Fruit fly (Drosophila melanogaster) whole organism, embryonic: ENCODE data around the gene CG16985.

Source experiments
- Awh ChIP-seq: fragments of 200-800 bp; sonication (Bioruptor generic); IDR thresholded peaks from 2 replicates; pipeline ENCODE4, ENCODE4 v1.3.6; 2022; ENCODE audit warnings: missing biosample characterization, missing genetic modification characterization
- CG10274 ChIP-seq: fragments of 200-800 bp; sonication (Bioruptor generic); optimal IDR thresholded peaks from 3 replicates; lab custom pipeline; 2017; ENCODE audit warnings: missing biosample characterization, mild to moderate bottlenecking, missing genetic modification characterization
- CG10543 ChIP-seq: fragments of 200-800 bp; sonication (Bioruptor generic); optimal IDR thresholded peaks from 3 replicates; lab custom pipeline; 2017; ENCODE audit warnings: missing biosample characterization, mild to moderate bottlenecking, missing genetic modification characterization, moderate library complexity
- CG10959 ChIP-seq: fragments of 200-800 bp; sonication (Bioruptor generic); IDR thresholded peaks from 2 replicates; pipeline ENCODE4 v1.3.6; 2022; ENCODE audit warnings: missing biosample characterization, missing genetic modification characterization
- CG12155 ChIP-seq: fragments of 200-800 bp; sonication (Bioruptor generic); optimal IDR thresholded peaks from 3 replicates; lab custom pipeline; 2016; ENCODE audit warnings: missing biosample characterization, missing genetic modification characterization
- CG13287 ChIP-seq: fragments of 200-800 bp; sonication (Bioruptor generic); IDR thresholded peaks from 2 replicates; pipeline ENCODE4 v1.3.6; 2022; ENCODE audit warnings: missing biosample characterization, missing genetic modification characterization; ENCODE audit not compliant: partially characterized antibody
- CG14441 ChIP-seq: fragments of 200-800 bp; sonication (Bioruptor generic); IDR thresholded peaks from 2 replicates; pipeline ENCODE4 v1.3.6; 2022; ENCODE audit warnings: missing biosample characterization, missing genetic modification characterization
- CG14860 ChIP-seq: fragments of 200-800 bp; sonication (Bioruptor generic); IDR thresholded peaks from 3 replicates; pipeline ENCODE4 v1.3.6; 2022; ENCODE audit warnings: missing biosample characterization, missing genetic modification characterization; ENCODE audit not compliant: partially characterized antibody
- CG15269 ChIP-seq: fragments of 200-800 bp; sonication (Bioruptor generic); optimal IDR thresholded peaks from 2 replicates; lab custom pipeline; 2018; ENCODE audit warnings: missing biosample characterization, mild to moderate bottlenecking, missing genetic modification characterization, moderate library complexity
- CG16863 ChIP-seq: fragments of 200-800 bp; sonication (Bioruptor generic); optimal IDR thresholded peaks from 3 replicates; lab custom pipeline; 2016; ENCODE audit warnings: missing biosample characterization, missing genetic modification characterization
- CG17829 ChIP-seq: fragments of 200-800 bp; optimal IDR thresholded peaks from 2 replicates; lab custom pipeline; 2019; ENCODE audit warnings: missing biosample characterization, mild to moderate bottlenecking, missing genetic modification characterization, moderate library complexity
- CG1832 ChIP-seq: fragments of 200-800 bp; sonication (Bioruptor generic); optimal IDR thresholded peaks from 2 replicates; lab custom pipeline; 2017; ENCODE audit warnings: missing biosample characterization, mild to moderate bottlenecking, missing genetic modification characterization, inconsistent platforms
- CG18599 ChIP-seq: fragments of 200-800 bp; sonication (Bioruptor generic); optimal IDR thresholded peaks from 3 replicates; lab custom pipeline; 2017; ENCODE audit warnings: missing biosample characterization, missing genetic modification characterization, mild to moderate bottlenecking, moderate library complexity, missing genetic modification reagents
- CG18764 ChIP-seq: fragments of 200-800 bp; sonication (Bioruptor generic); optimal IDR thresholded peaks from 3 replicates; lab custom pipeline; 2016; ENCODE audit warnings: missing biosample characterization, missing genetic modification characterization
- CG32532 ChIP-seq: fragments of 200-800 bp; sonication (Bioruptor generic); IDR thresholded peaks from 2 replicates; pipeline ENCODE4 v1.3.6; 2022; ENCODE audit warnings: missing biosample characterization, missing genetic modification characterization
- CG34224 ChIP-seq: fragments of 200-800 bp; sonication (Bioruptor generic); IDR thresholded peaks from 3 replicates; pipeline ENCODE4 v1.3.6; 2022; ENCODE audit warnings: missing biosample characterization, missing genetic modification characterization; ENCODE audit not compliant: partially characterized antibody
- CG3726 ChIP-seq: fragments of 200-800 bp; sonication (Bioruptor generic); IDR thresholded peaks from 3 replicates; pipeline ENCODE4, ENCODE4 v1.3.6; 2022; ENCODE audit warnings: missing biosample characterization, missing genetic modification characterization
- CG5180 ChIP-seq: fragments of 200-800 bp; sonication (Bioruptor generic); optimal IDR thresholded peaks from 3 replicates; lab custom pipeline; 2017; ENCODE audit warnings: missing biosample characterization, missing genetic modification characterization, mild to moderate bottlenecking, moderate library complexity, missing genetic modification reagents
- CG6813 ChIP-seq: fragments of 200-800 bp; sonication (Bioruptor generic); optimal IDR thresholded peaks from 2 replicates; lab custom pipeline; 2017; ENCODE audit warnings: missing biosample characterization, missing genetic modification characterization, mild to moderate bottlenecking, moderate library complexity, missing genetic modification reagents
- CG8290 ChIP-seq, 3 experiments: fragments of 200-800 bp; sonication (Bioruptor generic); optimal IDR thresholded peaks; 2 replicates each; lab custom pipeline; 2016 to 2019; ENCODE audit warnings: missing biosample characterization in 3 of 3, missing genetic modification characterization in 3 of 3, mild to moderate bottlenecking in 2 of 3, moderate library complexity in 1 of 3
- CG8388 ChIP-seq: fragments of 200-800 bp; sonication (Bioruptor generic); optimal IDR thresholded peaks from 2 replicates; lab custom pipeline; 2019; ENCODE audit warnings: missing biosample characterization, mild to moderate bottlenecking, missing genetic modification characterization, moderate library complexity
- Deaf1 ChIP-seq: fragments of 200-800 bp; optimal IDR thresholded peaks from 3 replicates; lab custom pipeline; 2019; ENCODE audit warnings: missing biosample characterization, mild to moderate bottlenecking, missing genetic modification characterization, moderate library complexity
- Drgx ChIP-seq: fragments of 200-800 bp; sonication (Bioruptor generic); IDR thresholded peaks from 2 replicates; pipeline ENCODE4 v1.3.6; 2022; ENCODE audit warnings: missing biosample characterization, missing genetic modification characterization
- Gsc ChIP-seq: fragments of 200-800 bp; sonication (Bioruptor generic); IDR thresholded peaks from 2 replicates; pipeline ENCODE4 v1.3.6; 2022; ENCODE audit warnings: missing biosample characterization, missing genetic modification characterization
- Gug ChIP-seq: fragments of 200-800 bp; sonication (Bioruptor generic); IDR thresholded peaks from 4 replicates; pipeline ENCODE4 v1.3.6; 2022; ENCODE audit warnings: missing biosample characterization, missing genetic modification characterization
- Hr51 ChIP-seq, 2 experiments: fragments of 200-800 bp; sonication (Bioruptor generic); optimal IDR thresholded peaks; 2 replicates in 1 of 2; 3 replicates in 1 of 2; lab custom pipeline; 2016 to 2018; ENCODE audit warnings: missing biosample characterization in 2 of 2, missing genetic modification characterization in 2 of 2, mild to moderate bottlenecking in 1 of 2, moderate library complexity in 1 of 2
- Lpt ChIP-seq: fragments of >200 bp; optimal IDR thresholded peaks from 2 replicates; lab custom pipeline; 2018; ENCODE audit warnings: missing biosample characterization, missing genetic modification characterization
- NFAT ChIP-seq: fragments of 200-800 bp; sonication (Bioruptor generic); IDR thresholded peaks from 2 replicates; pipeline ENCODE4 v1.3.6; 2022; ENCODE audit warnings: missing biosample characterization, missing genetic modification characterization
- Ptx1 ChIP-seq: fragments of 200-800 bp; sonication (Bioruptor generic); IDR thresholded peaks from 2 replicates; pipeline ENCODE4 v1.3.6; 2022; ENCODE audit warnings: missing biosample characterization, missing genetic modification characterization
- Rx ChIP-seq: fragments of 200-800 bp; sonication (Bioruptor generic); IDR thresholded peaks from 2 replicates; pipeline ENCODE4 v1.3.6; 2022; ENCODE audit warnings: missing biosample characterization, missing genetic modification characterization
- Scr ChIP-seq: fragments of 200-800 bp; sonication (Bioruptor generic); IDR thresholded peaks from 2 replicates; pipeline ENCODE4 v1.3.6; 2022; ENCODE audit warnings: missing biosample characterization, missing genetic modification characterization; ENCODE audit not compliant: partially characterized antibody
- Sox102F ChIP-seq: fragments of 200-800 bp; sonication (Bioruptor generic); optimal IDR thresholded peaks from 2 replicates; lab custom pipeline; 2018; ENCODE audit warnings: missing biosample characterization, mild to moderate bottlenecking, missing genetic modification characterization, moderate library complexity
- Spps ChIP-seq: fragments of 200-800 bp; sonication (Bioruptor generic); optimal IDR thresholded peaks from 2 replicates; lab custom pipeline; 2018; ENCODE audit warnings: missing biosample characterization, mild to moderate bottlenecking, missing genetic modification characterization
- cad ChIP-seq: fragments of >200 bp; optimal IDR thresholded peaks from 2 replicates; lab custom pipeline; 2017; ENCODE audit warnings: missing biosample characterization, missing genetic modification characterization
- ci ChIP-seq: fragments of 200-800 bp; sonication (Bioruptor generic); IDR thresholded peaks from 3 replicates; pipeline ENCODE4 v1.3.6; 2022; ENCODE audit warnings: missing biosample characterization, missing genetic modification characterization
- crol ChIP-seq: fragments of 200-800 bp; sonication (Bioruptor generic); IDR thresholded peaks from 2 replicates; pipeline ENCODE4 v1.3.6; 2022; ENCODE audit warnings: missing biosample characterization, missing genetic modification characterization
- danr ChIP-seq: fragments of 200-800 bp; sonication (Bioruptor generic); IDR thresholded peaks from 2 replicates; pipeline ENCODE4 v1.3.6; 2022; ENCODE audit warnings: missing biosample characterization, missing genetic modification characterization
- ken ChIP-seq: fragments of 200-800 bp; sonication (Bioruptor generic); IDR thresholded peaks from 3 replicates; pipeline ENCODE4 v1.3.6; 2022; ENCODE audit warnings: missing biosample characterization, missing genetic modification characterization
- kni ChIP-seq: fragments of 200-800 bp; sonication (Bioruptor generic); optimal IDR thresholded peaks from 3 replicates; lab custom pipeline; 2017; ENCODE audit warnings: mild to moderate bottlenecking, missing biosample characterization, missing genetic modification reagents, missing genetic modification characterization
- mam ChIP-seq: fragments of 200-800 bp; sonication (Bioruptor generic); optimal IDR thresholded peaks from 3 replicates; lab custom pipeline; 2016; ENCODE audit warnings: missing biosample characterization, missing genetic modification characterization
- nau ChIP-seq: fragments of 200-800 bp; sonication (Bioruptor generic); optimal IDR thresholded peaks from 3 replicates; lab custom pipeline; 2017; ENCODE audit warnings: missing biosample characterization, mild to moderate bottlenecking, missing genetic modification characterization, missing genetic modification reagents
- pb ChIP-seq: fragments of 200-800 bp; sonication (Bioruptor generic); optimal IDR thresholded peaks from 3 replicates; lab custom pipeline; 2016; ENCODE audit warnings: missing biosample characterization, missing genetic modification characterization
- pho ChIP-seq: fragments of 200-800 bp; sonication (Bioruptor generic); optimal IDR thresholded peaks from 2 replicates; lab custom pipeline; 2016; ENCODE audit warnings: missing biosample characterization, missing genetic modification characterization
- rib ChIP-seq: fragments of 200-800 bp; sonication (Bioruptor generic); IDR thresholded peaks from 2 replicates; pipeline ENCODE4 v1.3.6; 2022; ENCODE audit warnings: missing biosample characterization, missing genetic modification characterization
- sqz ChIP-seq: fragments of 200-800 bp; sonication (Bioruptor generic); optimal IDR thresholded peaks from 3 replicates; lab custom pipeline; 2018; ENCODE audit warnings: missing biosample characterization, mild to moderate bottlenecking, missing genetic modification characterization
- zf30C ChIP-seq: fragments of 200-800 bp; sonication (Bioruptor generic); optimal IDR thresholded peaks from 3 replicates; lab custom pipeline; 2018; ENCODE audit warnings: missing biosample characterization, mild to moderate bottlenecking, missing genetic modification characterization
- zfh2 ChIP-seq: fragments of 200-800 bp; sonication (Bioruptor generic); optimal IDR thresholded peaks from 2 replicates; lab custom pipeline; 2016; ENCODE audit warnings: missing biosample characterization, missing genetic modification characterization

Gene CG16985

DNA sequence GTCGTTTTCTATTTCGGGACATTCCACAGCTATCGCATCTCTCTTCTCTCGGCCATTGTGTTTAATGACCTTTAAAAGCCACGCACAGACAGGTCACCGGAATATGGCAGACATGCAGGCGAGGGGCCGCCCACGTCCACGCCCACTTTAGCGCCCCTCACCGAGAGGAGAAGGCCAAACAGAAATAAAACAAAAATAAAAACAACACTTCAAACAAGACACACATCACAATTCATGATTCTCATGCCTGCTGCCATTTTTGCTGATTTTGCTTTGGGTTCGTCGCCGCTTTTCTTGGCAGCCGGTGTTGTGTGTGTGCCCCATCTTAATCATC lies 15.6 kb upstream of the CG16985 start (continued):
- TF ChIP-seq CG8290 (GFP tag; optimal IDR thresholded peaks at IDR 0.05; lab: Kevin White, UChicago) (no peak), CG8290 (tag; optimal IDR thresholded peaks at IDR 0.05; lab: Kevin White, UChicago) (no peak), CG18599 (GFP tag; lab: Kevin White, UChicago) (no peak)

DNA sequence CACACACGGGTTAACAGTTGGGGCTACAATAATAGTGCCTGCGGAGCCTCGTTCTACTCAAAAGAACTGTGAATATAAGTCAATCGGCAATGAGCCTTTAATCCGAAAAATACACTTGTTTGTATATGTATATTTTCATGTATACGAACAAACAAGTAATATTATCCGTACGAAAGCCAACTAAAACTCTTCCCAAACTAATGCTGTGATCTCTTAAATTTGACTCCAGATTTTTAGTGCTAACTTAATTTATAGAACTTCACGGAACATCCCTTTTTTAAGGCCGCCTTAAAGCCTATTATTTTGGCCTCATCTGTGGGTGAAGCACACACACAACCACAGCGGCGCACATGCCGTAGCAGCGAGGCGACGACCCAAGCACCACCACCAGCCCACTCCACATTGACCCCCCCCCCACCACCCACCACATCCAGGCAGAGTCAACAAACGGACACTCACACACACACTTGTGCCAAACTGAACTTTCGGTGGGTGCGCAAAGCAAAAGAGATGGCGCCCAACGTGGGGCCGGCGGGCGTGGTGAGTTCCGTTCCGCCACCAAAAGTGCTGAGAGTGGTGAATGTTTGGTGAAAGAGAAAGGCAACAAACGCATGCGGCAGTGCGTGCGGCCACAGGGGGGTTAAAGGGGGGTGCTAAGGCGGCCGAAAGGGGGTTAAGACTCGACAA lies 14.8 kb upstream of the CG16985 start:
- TF ChIP-seq Rx (peak; percentile 8; the same call in 1 of the 2 replicates), CG10959 (no peak), Lpt (GFP tag; lab: Kevin White, UChicago) (no peak), CG1832 (GFP tag; lab: Kevin White, UChicago) (peak; percentile 15), CG16863 (peak; percentile 68), Drgx (GFP tag; lab: Robert Waterston, UW) (peak; percentile 79), NFAT (GFP tag; lab: Robert Waterston, UW) (no peak), ken (GFP tag; lab: Robert Waterston, UW) (0 out of 3 replicates have a peak, but pooled peaks have one; percentile 3), CG15269 (tag; lab: Kevin White, UChicago) (peak; percentile 89), Scr (GFP tag; lab: Robert Waterston, UW) (peak; percentile 22; the same call in 1 of the 2 replicates), CG14860 (GFP tag; lab: Robert Waterston, UW) (no peak), ci (GFP tag; lab: Robert Waterston, UW) (peak; percentile 17; the same call in 2 of the 3 replicates), Spps (tag; lab: Kevin White, UChicago) (peak; percentile 40), CG6813 (GFP tag; lab: Kevin White, UChicago) (peak; percentile 81), Gug (GFP tag; lab: Robert Waterston, UW) (peak; percentile 59; the same call in 2 of the 4 replicates), rib (GFP tag; lab: Robert Waterston, UW) (peak; percentile 46; the same call in 1 of the 2 replicates), mam (GFP tag; lab: Kevin White, UChicago) (peak; percentile 70), cad (GFP tag; lab: Kevin White, UChicago) (no peak), CG5180 (peak; percentile 80), Gsc (peak; percentile 55), CG10543 (GFP tag; lab: Kevin White, UChicago) (peak; percentile 78), CG18764 (GFP tag; lab: Kevin White, UChicago) (peak; percentile 66), Awh (GFP tag; lab: Robert Waterston, UW) (0 out of 2 replicates have a peak, but pooled peaks have one; percentile 44), zfh2 (peak; percentile 34), pb (GFP tag; lab: Kevin White, UChicago) (peak; percentile 65), CG13287 (0 out of 2 replicates have a peak, but pooled peaks have one; percentile 18), Hr51 (GFP tag; optimal IDR thresholded peaks at IDR 0.05; lab: Kevin White, UChicago) (peak; percentile 25 to 90), Sox102F (peak; percentile 83), CG3726 (GFP tag; lab: Robert Waterston, UW) (no peak), CG32532 (peak; percentile 67; the same call in 1 of the 2 replicates), CG14441 (GFP tag; lab: Robert Waterston, UW) (peak; percentile 74), CG34224 (no peak), pho (peak; percentile 66), kni (GFP tag; lab: Kevin White, UChicago) (peak; percentile 70), CG10274 (GFP tag; lab: Kevin White, UChicago) (peak; percentile 61), CG8388 (GFP tag; lab: Kevin White, UChicago) (peak; percentile 74), crol (GFP tag; lab: Robert Waterston, UW) (peak; percentile 97), zf30C (no peak), danr (GFP tag; lab: Robert Waterston, UW) (peak; percentile 63), CG12155 (GFP tag; lab: Kevin White, UChicago) (peak; percentile 43), nau (GFP tag; lab: Kevin White, UChicago) (peak; percentile 89), Deaf1 (tag; lab: Kevin White, UChicago) (peak; percentile 45), sqz (GFP tag; lab: Kevin White, UChicago) (peak; percentile 50), Ptx1 (GFP tag; lab: Robert Waterston, UW) (peak; percentile 80), CG17829 (peak; percentile 83)
